Worm (Caenorhabditis elegans): Measurements from ENCODE around the gene B0024.11.

B0024.11 gene

ce11 chrV:10270214-10270613 lies 49.1 kb downstream of the B0024.11 start, which contains the start of gene ric-4:
TSS of gene ric-4 (minus strand) at chrV:10270314.
- no peak for TF ChIP-seq tra-4 (tag; optimal IDR thresholded peaks at IDR 0.05)
- TF ChIP-seq B0310.2 (tag; optimal IDR thresholded peaks at IDR 0.05) = no peak
- no peak for TF ChIP-seq pes-1 (GFP tag; IDR thresholded peaks at IDR 0.05)
- no peak for TF ChIP-seq flt-1 (GFP tag; IDR thresholded peaks at IDR 0.05)
- no peak for TF ChIP-seq hmbx-1 (tag; optimal IDR thresholded peaks at IDR 0.05)
- TF ChIP-seq ceh-36 (tag; optimal IDR thresholded peaks at IDR 0.05) = no peak
- TF ChIP-seq tbx-11 (GFP tag; IDR thresholded peaks at IDR 0.05) = no peak

All from whole organism, early embryonic.